Fruit fly (Drosophila melanogaster): ENCODE results near the gene Eig71Ee.

Eig71Ee gene

dm6 chr3L:15625676-15626414 lies 30.0 kb downstream of the Eig71Ee start (continued):
- TF ChIP-seq gt (GFP tag; IDR thresholded peaks at IDR 0.05) (peak; percentile 52), pros (GFP tag; optimal IDR thresholded peaks at IDR 0.05) (no peak), ash1 (GFP tag; optimal IDR thresholded peaks at IDR 0.05) (no peak), CG18764 (GFP tag; optimal IDR thresholded peaks at IDR 0.05) (peak; percentile 68), slp2 (GFP tag; optimal IDR thresholded peaks at IDR 0.05) (no peak), otp (GFP tag; IDR thresholded peaks at IDR 0.05) (peak; percentile 21; the same call in 1 of the 3 replicates), ac (GFP tag; optimal IDR thresholded peaks at IDR 0.05) (no peak), nerfin-1 (tag; optimal IDR thresholded peaks at IDR 0.05) (peak; percentile 90), Hr51 (GFP tag; optimal IDR thresholded peaks at IDR 0.05) (peak in 1 of 2 experiments; percentile 95), CG18476 (GFP tag; optimal IDR thresholded peaks at IDR 0.05) (peak; percentile 76), CG5953 (GFP tag; IDR thresholded peaks at IDR 0.05) (0 out of 2 replicates have a peak, but pooled peaks have one; percentile 16), jumu (GFP tag; optimal IDR thresholded peaks at IDR 0.05) (peak; percentile 33), peb (GFP tag; IDR thresholded peaks at IDR 0.05) (peak; percentile 46; the same call in 1 of the 2 replicates), CG9817 (tag; optimal IDR thresholded peaks at IDR 0.05) (peak; percentile 90), CG3163 (GFP tag; optimal IDR thresholded peaks at IDR 0.05) (peak; percentile 29), CG6813 (GFP tag; optimal IDR thresholded peaks at IDR 0.05) (peak; percentile 71), Hr3 (GFP tag; optimal IDR thresholded peaks at IDR 0.05) (peak; percentile 91), ftz-f1 (GFP tag; optimal IDR thresholded peaks at IDR 0.05) (no peak), CG9932 (GFP tag; IDR thresholded peaks at IDR 0.05) (peak; percentile 79), HmgZ (tag; optimal IDR thresholded peaks at IDR 0.05) (peak; percentile 58), Tbp (GFP tag; optimal IDR thresholded peaks at IDR 0.05) (no peak), CG4820 (GFP tag; optimal IDR thresholded peaks at IDR 0.05) (peak; percentile 89), eve (GFP tag; optimal IDR thresholded peaks at IDR 0.05) (peak in 1 of 2 experiments; percentile 92), CG12744 (GFP tag; optimal IDR thresholded peaks at IDR 0.05) (no peak), B-H1 (GFP tag; IDR thresholded peaks at IDR 0.05) (peak; percentile 82), CG12942 (GFP tag; optimal IDR thresholded peaks at IDR 0.05) (peak; percentile 84), bigmax (GFP tag; optimal IDR thresholded peaks at IDR 0.05) (no peak), CG15269 (tag; optimal IDR thresholded peaks at IDR 0.05) (peak; percentile 92), luna (GFP tag; optimal IDR thresholded peaks at IDR 0.05) (no peak), nerfin-2 (GFP tag; IDR thresholded peaks at IDR 0.05; ENCODE audit: partially characterized antibody) (no peak), knrl (GFP tag; IDR thresholded peaks at IDR 0.05; ENCODE audit: partially characterized antibody) (no peak), rib (GFP tag; IDR thresholded peaks at IDR 0.05) (no peak), CG12391 (tag; optimal IDR thresholded peaks at IDR 0.05) (peak; percentile 93), mld (GFP tag; IDR thresholded peaks at IDR 0.05; ENCODE audit: partially characterized antibody) (no peak), grn (GFP tag; optimal IDR thresholded peaks at IDR 0.05) (peak; percentile 6), wdn (GFP tag; IDR thresholded peaks at IDR 0.05) (peak; percentile 48; the same call in 1 of the 2 replicates), jigr1 (GFP tag; IDR thresholded peaks at IDR 0.05) (peak; percentile 83; the same call in 2 of the 3 replicates), pfk (GFP tag; optimal IDR thresholded peaks at IDR 0.05) (no peak), Fer1 (GFP tag; optimal IDR thresholded peaks at IDR 0.05) (peak; percentile 80), CG11723 (GFP tag; optimal IDR thresholded peaks at IDR 0.05) (peak; percentile 74), CG17328 (GFP tag; IDR thresholded peaks at IDR 0.05) (peak; percentile 74), CG18619 (GFP tag; optimal IDR thresholded peaks at IDR 0.05) (peak; percentile 87), Mad (GFP tag; optimal IDR thresholded peaks at IDR 0.05) (peak; percentile 2), CG13123 (GFP tag; optimal IDR thresholded peaks at IDR 0.05) (no peak), gce (GFP tag; IDR thresholded peaks at IDR 0.05) (no peak), Myb (GFP tag; optimal IDR thresholded peaks at IDR 0.05) (peak; percentile 16), emc (GFP tag; optimal IDR thresholded peaks at IDR 0.05) (peak; percentile 23), ci (GFP tag; IDR thresholded peaks at IDR 0.05) (peak; percentile 72), CG10565 (GFP tag; optimal IDR thresholded peaks at IDR 0.05) (peak; percentile 7)
